Worm (Caenorhabditis elegans): ENCODE results near the gene C49F8.3.

C49F8.3 gene

DNA sequence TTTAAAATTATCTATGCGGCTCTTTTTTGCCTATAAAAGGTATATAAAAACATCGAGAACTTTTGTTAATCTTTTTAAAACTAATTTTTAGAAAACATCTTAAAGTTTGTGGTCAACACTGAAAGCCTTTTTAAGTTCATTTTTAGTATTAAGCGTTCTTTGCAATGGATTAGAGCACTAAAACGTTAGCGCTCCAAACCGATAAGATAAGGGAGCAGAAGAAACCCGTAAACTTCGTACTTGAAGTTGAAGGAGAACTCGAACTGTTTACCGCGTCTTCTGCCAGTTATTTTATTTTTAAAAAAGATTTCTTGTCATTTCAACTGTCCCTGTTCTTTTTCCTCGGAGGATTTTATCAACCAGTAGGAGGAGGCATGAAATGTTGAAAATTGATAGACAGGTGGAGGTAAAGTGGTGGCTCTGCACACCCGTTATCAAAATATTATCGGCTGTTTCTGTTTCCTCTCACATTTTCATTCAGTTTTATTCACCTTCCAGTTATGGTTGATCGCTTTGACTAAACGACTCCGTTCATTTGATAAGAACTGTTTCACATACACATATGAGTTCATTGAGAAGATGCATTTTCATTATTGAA is 48.2 kb downstream of the C49F8.3 start (continued):
- no peak for TF ChIP-seq zip-11 (GFP tag; IDR thresholded peaks at IDR 0.05)
- no peak for TF ChIP-seq fos-1 (tag; optimal IDR thresholded peaks at IDR 0.05)
- TF ChIP-seq dmd-9 (GFP tag; IDR thresholded peaks at IDR 0.05), result no peak
- TF ChIP-seq aly-2 (tag; optimal IDR thresholded peaks at IDR 0.05), result no peak
- no peak for TF ChIP-seq arid-1 (GFP tag; conservative IDR thresholded peaks at IDR 0.05)
- no peak for TF ChIP-seq Y75B8A.6 (GFP tag; IDR thresholded peaks at IDR 0.05)
- TF ChIP-seq snpc-1.2 (GFP tag; IDR thresholded peaks at IDR 0.05), result no peak
- no peak for TF ChIP-seq attf-4 (tag; optimal IDR thresholded peaks at IDR 0.05)
- TF ChIP-seq nhr-77 (tag; optimal IDR thresholded peaks at IDR 0.05), result no peak
- TF ChIP-seq zip-2 (tag; optimal IDR thresholded peaks at IDR 0.05), result no peak
- TF ChIP-seq ces-1 (GFP tag; optimal IDR thresholded peaks at IDR 0.05), result no peak
- peak; percentile 58 for TF ChIP-seq nhr-28 (tag; optimal IDR thresholded peaks at IDR 0.05)
- no peak for TF ChIP-seq tag-97 (GFP tag; IDR thresholded peaks at IDR 0.05)
- TF ChIP-seq F26F4.8 (GFP tag; conservative IDR thresholded peaks at IDR 0.05), result no peak
- TF ChIP-seq mxl-2 (GFP tag; conservative IDR thresholded peaks at IDR 0.05), result no peak
- TF ChIP-seq ceh-32 (tag; optimal IDR thresholded peaks at IDR 0.05; ENCODE audit: poor library complexity), result no peak
- TF ChIP-seq cey-2 (tag; optimal IDR thresholded peaks at IDR 0.05; ENCODE audit: borderline replicate concordance, insufficient read depth), result no peak
- no peak for TF ChIP-seq lsy-2 (tag; optimal IDR thresholded peaks at IDR 0.05)
- no peak for TF ChIP-seq Y105C5A.15 (GFP tag; IDR thresholded peaks at IDR 0.05)
- TF ChIP-seq ceh-82 (tag; optimal IDR thresholded peaks at IDR 0.05), result no peak
- no peak for TF ChIP-seq mdl-1 (tag; optimal IDR thresholded peaks at IDR 0.05)
- TF ChIP-seq egl-27 (tag; optimal IDR thresholded peaks at IDR 0.05), result no peak
- no peak for TF ChIP-seq spr-1 (tag; optimal IDR thresholded peaks at IDR 0.05)
- TF ChIP-seq rbr-2 (tag; optimal IDR thresholded peaks at IDR 0.05), result no peak
- TF ChIP-seq lin-1 (GFP tag; IDR thresholded peaks at IDR 0.05), result 0 out of 2 replicates have a peak, but pooled peaks have one; percentile 35
- no peak for TF ChIP-seq unc-62 (GFP tag; optimal IDR thresholded peaks at IDR 0.05 in 1 of 2)
- no peak for TF ChIP-seq unc-62 (tag; optimal IDR thresholded peaks at IDR 0.05)
- TF ChIP-seq dmd-6 (GFP tag; IDR thresholded peaks at IDR 0.05), result peak; percentile 80
- TF ChIP-seq mep-1 (tag; optimal IDR thresholded peaks at IDR 0.05), result no peak

DNA sequence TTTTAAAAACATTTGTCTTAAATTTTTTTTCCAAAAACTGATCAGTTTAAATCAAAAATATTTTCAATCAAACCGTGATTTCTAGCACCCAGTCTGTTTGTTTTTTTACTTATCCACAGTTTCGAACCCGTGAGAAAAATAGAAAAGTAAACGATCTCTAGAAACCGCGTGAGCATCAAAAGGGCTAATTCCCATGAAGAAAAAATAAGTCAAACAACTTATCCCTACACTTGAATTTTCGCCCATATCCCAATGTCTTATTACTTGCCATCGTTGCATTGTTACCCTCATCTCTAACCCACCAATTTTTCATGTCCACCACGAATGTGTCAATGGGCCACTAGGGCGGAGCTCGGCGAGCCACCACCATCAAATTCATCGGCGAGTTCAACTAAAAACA is 49.6 kb downstream of the C49F8.3 start, which contains the start of gene ptr-24:
Gene ptr-24 (plus strand): TSS at position 301 of the 400 bp plus-strand sequence.
- no peak for TF ChIP-seq dpl-1 (GFP tag; optimal IDR thresholded peaks at IDR 0.05)
- no peak for TF ChIP-seq ZK546.5 (tag; optimal IDR thresholded peaks at IDR 0.05)
- no peak for TF ChIP-seq mdl-1 (tag; optimal IDR thresholded peaks at IDR 0.05)
- no peak for TF ChIP-seq duxl-1 (tag; optimal IDR thresholded peaks at IDR 0.05; ENCODE audit: poor library complexity)
- TF ChIP-seq R02D3.7 (tag; optimal IDR thresholded peaks at IDR 0.05), result no peak
- no peak for TF ChIP-seq attf-4 (tag; optimal IDR thresholded peaks at IDR 0.05)
- peak in 1 of 2 experiments; percentile 83 for TF ChIP-seq unc-62 (GFP tag; optimal IDR thresholded peaks at IDR 0.05 in 1 of 2)
- no peak for TF ChIP-seq unc-62 (tag; optimal IDR thresholded peaks at IDR 0.05)

DNA sequence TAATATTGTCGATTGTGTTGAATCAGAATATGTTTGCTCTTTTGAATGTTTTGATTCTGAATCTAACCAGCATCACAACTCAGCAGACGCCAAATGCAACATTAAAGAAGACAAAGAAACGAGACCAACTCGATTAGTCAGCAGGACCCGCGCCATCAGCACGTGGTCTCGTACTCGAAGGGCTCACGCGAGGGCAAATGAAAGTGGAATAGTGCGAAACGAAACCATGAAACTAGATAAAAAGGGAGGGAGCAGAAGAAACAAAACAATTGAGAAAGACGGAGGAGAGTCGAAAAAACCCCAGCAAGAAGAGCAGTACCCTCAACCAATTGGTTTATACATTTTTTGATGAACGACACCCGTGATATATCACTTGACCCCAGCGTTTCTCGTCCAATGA is 50.3 kb downstream of the C49F8.3 start:
- TF ChIP-seq mdl-1 (tag; optimal IDR thresholded peaks at IDR 0.05), result peak in 1 of 2 experiments; percentile 41
- peak; percentile 65 for TF ChIP-seq hlh-30 (tag; optimal IDR thresholded peaks at IDR 0.05; ENCODE audit: insufficient read depth)
- peak; percentile 9 for TF ChIP-seq hlh-11 (tag; optimal IDR thresholded peaks at IDR 0.05)
- no peak for TF ChIP-seq arid-1 (GFP tag; conservative IDR thresholded peaks at IDR 0.05)
- no peak for TF ChIP-seq attf-4 (tag; optimal IDR thresholded peaks at IDR 0.05)
- TF ChIP-seq jun-1 (tag; optimal IDR thresholded peaks at IDR 0.05), result no peak

All from whole organism, L4 larva.